Fruit fly (Drosophila melanogaster): ENCODE results near the gene CG31789.

DNA sequence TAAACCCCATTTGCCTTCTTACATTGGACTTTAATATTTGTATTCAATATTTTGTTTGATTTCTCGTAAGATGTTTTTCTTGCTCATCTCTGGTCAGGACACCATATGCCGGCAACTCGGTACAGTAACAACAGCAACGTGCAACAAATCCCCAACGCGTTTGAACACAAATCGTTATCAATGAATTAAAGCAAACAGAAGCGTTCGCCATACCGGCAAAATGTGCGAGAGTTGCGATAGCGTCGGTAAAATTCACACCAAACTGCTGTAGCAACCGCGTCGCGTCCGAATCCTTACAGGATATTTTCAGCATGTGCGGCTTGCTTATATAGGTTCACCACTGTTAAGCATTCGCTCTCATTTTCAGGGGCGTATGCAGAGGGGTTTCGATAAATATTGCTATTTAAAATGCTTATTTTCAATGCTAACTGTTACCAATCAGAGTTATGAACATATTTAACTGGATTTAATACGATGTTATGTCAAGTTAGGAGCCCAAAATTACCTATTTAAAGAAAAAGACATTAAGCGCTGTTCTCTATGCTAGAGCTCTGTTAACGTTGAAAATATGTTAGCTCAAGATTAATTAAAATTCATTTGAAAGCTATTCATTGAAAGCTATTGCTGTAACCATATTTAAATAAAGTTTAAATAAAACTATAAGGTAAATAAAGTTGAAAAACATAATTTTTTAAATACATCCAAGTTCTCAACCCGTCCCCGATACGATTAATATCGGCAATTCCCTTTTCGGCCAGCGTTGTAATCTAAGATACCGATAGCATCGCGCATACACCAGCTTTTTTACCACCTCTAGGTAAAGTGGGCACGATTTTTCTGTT lies 15.4 kb upstream of the CG31789 start, which contains the start of the genes Pde11 and CG15160:
- TF ChIP-seq dysf (GFP tag; IDR thresholded peaks at IDR 0.05) (0 out of 3 replicates have a peak, but pooled peaks have one; percentile 24), CG17912 (GFP tag; optimal IDR thresholded peaks at IDR 0.05) (no peak), sd (tag; optimal IDR thresholded peaks at IDR 0.05) (no peak), Kr (GFP tag; optimal IDR thresholded peaks at IDR 0.05) (no peak), Mes4 (GFP tag; optimal IDR thresholded peaks at IDR 0.05) (no peak)
